Fruit fly (Drosophila melanogaster) whole organism, wandering third instar larva: Measurements from ENCODE around the gene Ir75b.

ENCODE experiments used
- CrebA ChIP-seq: fragments of 200-800 bp; sonication (Bioruptor generic); optimal IDR thresholded peaks from 2 replicates; lab custom pipeline; 2016; ENCODE audit warnings: missing biosample characterization, mild to moderate bottlenecking, missing genetic modification characterization, borderline replicate concordance
- Mio ChIP-seq: sonication (Bioruptor generic); optimal IDR thresholded peaks from 2 replicates; lab custom pipeline; 2016; ENCODE audit warnings: missing biosample characterization, missing genetic modification characterization
- Myc ChIP-seq: fragments of >200 bp; optimal IDR thresholded peaks from 2 replicates; lab custom pipeline; 2017
- dl ChIP-seq, 2 experiments: fragments of 175-275, 200-275 bp in 1 of 2; fragments of 200-275 bp in 1 of 2; sonication (Bioruptor generic); optimal IDR thresholded peaks; lab custom pipeline; 2018; ENCODE audit warnings: mild to moderate bottlenecking in 2 of 2, missing biosample characterization in 2 of 2, missing genetic modification characterization in 2 of 2, moderate library complexity in 2 of 2; ENCODE audit not compliant: partially characterized antibody in 2 of 2, insufficient read depth in 1 of 2
- dsf ChIP-seq: sonication (Bioruptor generic); optimal IDR thresholded peaks from 2 replicates; lab custom pipeline; 2016; ENCODE audit warnings: missing biosample characterization, missing genetic modification characterization, borderline replicate concordance

DNA sequence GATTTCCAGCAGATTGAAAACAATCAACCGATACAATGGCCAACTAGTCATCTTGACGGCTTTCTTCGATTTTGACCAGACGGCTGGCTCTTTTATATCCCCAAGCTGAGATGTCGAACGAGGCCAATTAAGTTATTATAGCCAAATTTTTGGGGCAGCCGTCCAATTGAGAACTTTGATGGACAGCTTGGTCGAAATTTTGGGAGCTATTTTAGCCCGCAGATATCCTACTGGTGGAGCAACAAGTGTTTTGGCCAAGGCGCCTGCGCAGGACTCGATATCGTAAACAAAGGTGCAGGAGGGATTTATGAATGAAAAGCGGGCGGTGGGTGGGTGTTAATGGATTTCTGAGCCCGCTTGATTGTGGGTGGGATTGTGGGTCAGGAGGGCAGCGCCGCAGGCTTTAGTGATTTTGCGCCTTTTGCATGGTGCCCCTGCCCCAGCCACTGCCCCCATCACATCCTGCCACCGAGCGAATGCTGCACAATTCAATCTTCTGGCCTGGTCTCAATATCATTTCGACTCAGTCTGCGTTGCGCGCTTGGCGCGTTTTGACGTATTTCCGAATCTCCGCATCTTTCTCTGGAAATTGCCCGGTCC, 2.9 kb upstream of the Ir75b start, which contains the start of the genes Ir75c and Grd:
- TF ChIP-seq Myc (no peak), dsf (GFP tag; lab: Kevin White, UChicago) (no peak), Mio (GFP tag; lab: Kevin White, UChicago) (no peak), dl (GFP tag; optimal IDR thresholded peaks at IDR 0.05; lab: Kevin White, UChicago; ENCODE audit: insufficient read depth in 1 of 2, partially characterized antibody in 2 of 2) (no peak), CrebA (no peak)
